Fruit fly (Drosophila melanogaster): ENCODE data around the gene capt.

Gene capt

DNA sequence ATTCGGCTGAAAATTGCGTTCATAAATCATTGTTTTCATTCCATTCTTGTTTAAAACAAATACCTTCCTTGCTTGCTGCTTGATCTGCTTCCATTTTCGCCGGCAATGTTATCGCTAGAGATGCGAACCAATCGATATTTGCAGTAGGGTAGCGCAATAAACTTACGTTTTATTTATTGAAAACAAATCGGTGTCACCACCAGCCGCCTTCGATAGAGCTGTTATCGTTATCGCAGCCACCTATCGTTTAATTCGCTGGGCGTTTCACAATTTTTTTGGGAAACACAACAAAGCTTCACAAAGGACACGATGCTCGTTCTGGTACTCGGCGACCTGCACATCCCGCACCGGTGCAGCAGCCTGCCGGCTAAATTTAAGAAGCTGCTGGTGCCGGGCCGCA lies 7.5 kb downstream of the capt start, which contains the start of the genes Tfb4 and Vps29 (continued):
- no peak for TF ChIP-seq Hmx (GFP tag; optimal IDR thresholded peaks at IDR 0.05)
- TF ChIP-seq ara (GFP tag; IDR thresholded peaks at IDR 0.05): peak; percentile 9; the same call in 1 of the 2 replicates
- TF ChIP-seq Med (GFP tag): peak; percentile 97
- TF ChIP-seq CG7786 (GFP tag; optimal IDR thresholded peaks at IDR 0.05): peak; percentile 56
- TF ChIP-seq ranshi (GFP tag; IDR thresholded peaks at IDR 0.05): peak; percentile 38; the same call in 1 of the 2 replicates
- peak; percentile 31 for TF ChIP-seq maf-S (GFP tag; optimal IDR thresholded peaks at IDR 0.05)
- peak; percentile 21 for TF ChIP-seq CG4854 (GFP tag; optimal IDR thresholded peaks at IDR 0.05)
- peak; percentile 98 for TF ChIP-seq nerfin-2 (GFP tag; IDR thresholded peaks at IDR 0.05; ENCODE audit: partially characterized antibody)
- TF ChIP-seq pho (GFP tag; optimal IDR thresholded peaks at IDR 0.05): peak; percentile 20
- TF ChIP-seq CG13775 (GFP tag; optimal IDR thresholded peaks at IDR 0.05): peak; percentile 9
- peak; percentile 49 for TF ChIP-seq fu2 (GFP tag; optimal IDR thresholded peaks at IDR 0.05)
- TF ChIP-seq CG4820 (GFP tag; optimal IDR thresholded peaks at IDR 0.05): peak; percentile 21
- TF ChIP-seq CG42726 (GFP tag; IDR thresholded peaks at IDR 0.05; ENCODE audit: partially characterized antibody): peak; percentile 19; the same call in 1 of the 2 replicates
- peak; percentile 70 for TF ChIP-seq CG2129 (GFP tag; IDR thresholded peaks at IDR 0.05; ENCODE audit: partially characterized antibody)
- 0 out of 3 replicates have a peak, but pooled peaks have one; percentile 21 for TF ChIP-seq Mrtf (GFP tag; IDR thresholded peaks at IDR 0.05)
- TF ChIP-seq CG6791 (GFP tag; IDR thresholded peaks at IDR 0.05; ENCODE audit: partially characterized antibody): peak; percentile 94
- peak; percentile 49 for TF ChIP-seq CG2712 (tag; optimal IDR thresholded peaks at IDR 0.05)
- peak; percentile 7 for TF ChIP-seq p53 (GFP tag; optimal IDR thresholded peaks at IDR 0.05)
- TF ChIP-seq Sry-β (GFP tag; optimal IDR thresholded peaks at IDR 0.05): no peak
- no peak for TF ChIP-seq hkb (optimal IDR thresholded peaks at IDR 0.05)
- peak; percentile 61 for TF ChIP-seq hkb (GFP tag; IDR thresholded peaks at IDR 0.05)
- peak; percentile 44 for TF ChIP-seq CG12659 (GFP tag; optimal IDR thresholded peaks at IDR 0.05)
- peak; percentile 94 for TF ChIP-seq hb (GFP tag; IDR thresholded peaks at IDR 0.05; ENCODE audit: partially characterized antibody)
- peak; percentile 63 for TF ChIP-seq Antp (GFP tag; optimal IDR thresholded peaks at IDR 0.05)
- TF ChIP-seq shn (GFP tag; optimal IDR thresholded peaks at IDR 0.05): peak; percentile 18
- TF ChIP-seq Ada2b (GFP tag; IDR thresholded peaks at IDR 0.05): peak; percentile 47; the same call in 1 of the 2 replicates
- TF ChIP-seq Xrp1 (GFP tag; IDR thresholded peaks at IDR 0.05): peak; percentile 64
- no peak for TF ChIP-seq Spps (tag; optimal IDR thresholded peaks at IDR 0.05)
- TF ChIP-seq CG6689 (GFP tag; IDR thresholded peaks at IDR 0.05): peak; percentile 75
- TF ChIP-seq Side (GFP tag; optimal IDR thresholded peaks at IDR 0.05): peak; percentile 63
- peak; percentile 12 for TF ChIP-seq NC2β (GFP tag; optimal IDR thresholded peaks at IDR 0.05)
- no peak for TF ChIP-seq cato (GFP tag; optimal IDR thresholded peaks at IDR 0.05; ENCODE audit: borderline replicate concordance)
- TF ChIP-seq CG12391 (tag; optimal IDR thresholded peaks at IDR 0.05): peak; percentile 43
- peak; percentile 69 for TF ChIP-seq CG2116 (GFP tag; optimal IDR thresholded peaks at IDR 0.05)
- peak; percentile 99 for TF ChIP-seq CG34224 (GFP tag; IDR thresholded peaks at IDR 0.05; ENCODE audit: partially characterized antibody)
- TF ChIP-seq ato (GFP tag; IDR thresholded peaks at IDR 0.05; ENCODE audit: partially characterized antibody): peak; percentile 96
- peak; percentile 49 for TF ChIP-seq tup (GFP tag; optimal IDR thresholded peaks at IDR 0.05)
- TF ChIP-seq CG17829 (tag; optimal IDR thresholded peaks at IDR 0.05): peak; percentile 60
- no peak for TF ChIP-seq ro (GFP tag; IDR thresholded peaks at IDR 0.05)
- TF ChIP-seq CG11247 (GFP tag; IDR thresholded peaks at IDR 0.05): 0 out of 2 replicates have a peak, but pooled peaks have one; percentile 17
- TF ChIP-seq gcm (GFP tag; optimal IDR thresholded peaks at IDR 0.05): peak; percentile 21
- TF ChIP-seq Mad (GFP tag; optimal IDR thresholded peaks at IDR 0.05): no peak
- peak; percentile 97 for TF ChIP-seq Dref (GFP tag; IDR thresholded peaks at IDR 0.05)
- TF ChIP-seq CG18764 (GFP tag; optimal IDR thresholded peaks at IDR 0.05): no peak
- no peak for TF ChIP-seq jing (GFP tag; optimal IDR thresholded peaks at IDR 0.05)
- peak; percentile 97 for TF ChIP-seq MBD-R2 (GFP tag; IDR thresholded peaks at IDR 0.05)
- peak; percentile 65; the same call in 2 of the 3 replicates for TF ChIP-seq zfh1 (GFP tag; IDR thresholded peaks at IDR 0.05)
- no peak for TF ChIP-seq E2f1 (GFP tag; IDR thresholded peaks at IDR 0.05)
- no peak for TF ChIP-seq Sox100B (GFP tag; optimal IDR thresholded peaks at IDR 0.05)
- TF ChIP-seq ci (GFP tag; IDR thresholded peaks at IDR 0.05): peak; percentile 87
- peak; percentile 89 for TF ChIP-seq hbn (GFP tag; IDR thresholded peaks at IDR 0.05; ENCODE audit: partially characterized antibody)
